Worm (Caenorhabditis elegans): Measurements from ENCODE around the gene plpp-1.2.

plpp-1.2 gene

ce11 chrII:6491817-6492452 is 6.7 kb downstream of the plpp-1.2 start, which contains the start of the genes T28D9.11 and T28D9.1 (continued):
- TF ChIP-seq ets-4 (GFP tag; optimal IDR thresholded peaks at IDR 0.05) (no peak), madf-3 (GFP tag; IDR thresholded peaks at IDR 0.05) (no peak), ztf-3 (GFP tag; optimal IDR thresholded peaks at IDR 0.05) (no peak), ztf-6 (GFP tag; IDR thresholded peaks at IDR 0.05) (no peak), K11D2.4 (GFP tag; IDR thresholded peaks at IDR 0.05) (peak; percentile 46; the same call in 1 of the 2 replicates), hmg-1.2 (GFP tag; IDR thresholded peaks at IDR 0.05) (peak; percentile 28; the same call in 1 of the 2 replicates), F39B2.1 (GFP tag; IDR thresholded peaks at IDR 0.05) (no peak), F22D6.2 (tag; optimal IDR thresholded peaks at IDR 0.05) (no peak), pha-4 (tag; optimal IDR thresholded peaks at IDR 0.05) (no peak), gei-17 (GFP tag; optimal IDR thresholded peaks at IDR 0.05) (no peak), Y56A3A.18 (GFP tag; IDR thresholded peaks at IDR 0.05) (no peak), sptf-2 (GFP tag; optimal IDR thresholded peaks at IDR 0.05) (no peak), unc-130 (GFP tag; optimal IDR thresholded peaks at IDR 0.05) (no peak), B0261.1 (tag; optimal IDR thresholded peaks at IDR 0.05) (no peak), attf-5 (GFP tag; optimal IDR thresholded peaks at IDR 0.05) (peak; percentile 72), B0336.3 (GFP tag; IDR thresholded peaks at IDR 0.05) (no peak), ceh-40 (GFP tag; IDR thresholded peaks at IDR 0.05) (no peak), attf-6 (GFP tag; IDR thresholded peaks at IDR 0.05) (no peak), rec-8 (tag; optimal IDR thresholded peaks at IDR 0.05) (no peak), tbx-9 (tag; optimal IDR thresholded peaks at IDR 0.05; ENCODE audit: borderline replicate concordance) (no peak), unc-62 (GFP tag; optimal IDR thresholded peaks at IDR 0.05) (no peak), mxl-1 (tag; optimal IDR thresholded peaks at IDR 0.05) (no peak), ztf-26 (tag; optimal IDR thresholded peaks at IDR 0.05) (no peak), cebp-1 (GFP tag; IDR thresholded peaks at IDR 0.05) (no peak; the same call in 1 of the 2 replicates), cebp-1 (tag; optimal IDR thresholded peaks at IDR 0.05) (peak; percentile 57), aptf-2 (GFP tag; conservative IDR thresholded peaks at IDR 0.05) (no peak), tlf-1 (GFP tag; optimal IDR thresholded peaks at IDR 0.05) (no peak), mcd-1 (GFP tag; IDR thresholded peaks at IDR 0.05) (peak; percentile 66), egrh-3 (GFP tag; IDR thresholded peaks at IDR 0.05) (peak; percentile 88), mes-4 (tag; optimal IDR thresholded peaks at IDR 0.05) (no peak), nhr-80 (tag; optimal IDR thresholded peaks at IDR 0.05) (no peak), lin-54 (GFP tag; optimal IDR thresholded peaks at IDR 0.05) (peak; percentile 46), dox-1 (GFP tag; IDR thresholded peaks at IDR 0.05) (peak; percentile 66), F23B12.7 (tag; optimal IDR thresholded peaks at IDR 0.05; ENCODE audit: insufficient read depth) (no peak), ceh-79 (tag; optimal IDR thresholded peaks at IDR 0.05) (no peak), athp-1 (tag; optimal IDR thresholded peaks at IDR 0.05) (no peak), Y79H2A.3 (GFP tag; conservative IDR thresholded peaks at IDR 0.05) (no peak), lsy-27 (tag; optimal IDR thresholded peaks at IDR 0.05; ENCODE audit: borderline replicate concordance, insufficient read depth) (no peak), K12H6.12 (tag; optimal IDR thresholded peaks at IDR 0.05) (peak; percentile 64)

ce11 chrII:6493139-6493538 is 7.9 kb downstream of the plpp-1.2 start:
- 0 out of 2 replicates have a peak, but pooled peaks have one; percentile 7 for TF ChIP-seq egl-18 (GFP tag; IDR thresholded peaks at IDR 0.05)
- no peak for TF ChIP-seq egrh-3 (GFP tag; IDR thresholded peaks at IDR 0.05)
- no peak for TF ChIP-seq egl-44 (GFP tag; IDR thresholded peaks at IDR 0.05)
- TF ChIP-seq chd-7 (tag; optimal IDR thresholded peaks at IDR 0.05) = no peak
- TF ChIP-seq attf-5 (GFP tag; optimal IDR thresholded peaks at IDR 0.05) = no peak
- no peak for TF ChIP-seq tbp1 (GFP tag; optimal IDR thresholded peaks at IDR 0.05)
- TF ChIP-seq hmg-20 (GFP tag; IDR thresholded peaks at IDR 0.05) = no peak
